Worm (Caenorhabditis elegans) whole organism, late embryonic: ENCODE data around the gene clec-186.

Source experiments
- F13H6.1 ChIP-seq: sonication (generic microtip); optimal IDR thresholded peaks from 2 replicates; lab custom pipeline; 2016; ENCODE audit warnings: missing genetic modification characterization, missing compliant biosample characterization
- K09A11.1 ChIP-seq: sonication (generic microtip); optimal IDR thresholded peaks from 2 replicates; lab custom pipeline; 2017; ENCODE audit warnings: antibody characterized with exemption, mild to moderate bottlenecking, missing genetic modification characterization, missing compliant biosample characterization; ENCODE audit not compliant: insufficient read depth
- ama-1 ChIP-seq: fragments of 150-350 bp; optimal IDR thresholded peaks from 2 replicates; lab custom pipeline; 2014
- ceh-14 ChIP-seq: sonication (generic microtip); optimal IDR thresholded peaks from 2 replicates; lab custom pipeline; 2016; ENCODE audit warnings: missing genotype, missing genetic modification characterization, missing compliant biosample characterization
- ceh-18 ChIP-seq: sonication (generic microtip); optimal IDR thresholded peaks from 2 replicates; lab custom pipeline; 2016; ENCODE audit warnings: missing genetic modification characterization, missing compliant biosample characterization
- ceh-2 ChIP-seq: sonication (generic microtip); optimal IDR thresholded peaks from 2 replicates; lab custom pipeline; 2016; ENCODE audit warnings: missing genotype, missing genetic modification characterization, missing compliant biosample characterization
- ceh-31 ChIP-seq: sonication (generic microtip); optimal IDR thresholded peaks from 2 replicates; lab custom pipeline; 2016; ENCODE audit warnings: missing genetic modification characterization, missing compliant biosample characterization
- ceh-34 ChIP-seq: sonication (generic microtip); optimal IDR thresholded peaks from 2 replicates; lab custom pipeline; 2016; ENCODE audit warnings: mild to moderate bottlenecking, missing genetic modification characterization, missing compliant biosample characterization
- ceh-45 ChIP-seq: fragments of 200-800 bp; sonication (Bioruptor generic); IDR thresholded peaks from 2 replicates; pipeline ENCODE4 v1.3.6; 2022; ENCODE audit warnings: missing genetic modification reagents, missing genetic modification characterization, missing compliant biosample characterization
- ceh-6 ChIP-seq: fragments of 200-800 bp; sonication (Bioruptor generic); optimal IDR thresholded peaks from 2 replicates; lab custom pipeline; 2018; ENCODE audit warnings: mild to moderate bottlenecking, missing genetic modification characterization, missing compliant biosample characterization
- ceh-9 ChIP-seq: sonication (generic microtip); optimal IDR thresholded peaks from 2 replicates; lab custom pipeline; 2016; ENCODE audit warnings: mild to moderate bottlenecking, missing genetic modification characterization, inconsistent platforms, missing compliant biosample characterization
- che-1 ChIP-seq: sonication (generic microtip); optimal IDR thresholded peaks from 2 replicates; lab custom pipeline; 2016; ENCODE audit warnings: mild to moderate bottlenecking, missing genetic modification characterization, missing compliant biosample characterization
- dve-1 ChIP-seq: sonication (generic microtip); optimal IDR thresholded peaks from 2 replicates; lab custom pipeline; 2017; ENCODE audit warnings: antibody characterized with exemption, mild to moderate bottlenecking, missing genetic modification characterization, missing compliant biosample characterization
- elt-2 ChIP-seq: sonication (generic microtip); optimal IDR thresholded peaks from 2 replicates; lab custom pipeline; 2016; ENCODE audit warnings: missing genetic modification reagents, missing genetic modification characterization, missing compliant biosample characterization
- elt-4 ChIP-seq: sonication (generic microtip); optimal IDR thresholded peaks from 2 replicates; lab custom pipeline; 2016; ENCODE audit warnings: missing genetic modification characterization, missing compliant biosample characterization
- fax-1 ChIP-seq: sonication (generic microtip); optimal IDR thresholded peaks from 2 replicates; lab custom pipeline; 2016; ENCODE audit warnings: missing genotype, missing genetic modification characterization, missing compliant biosample characterization
- hlh-15 ChIP-seq: sonication (generic microtip); optimal IDR thresholded peaks from 2 replicates; lab custom pipeline; 2016; ENCODE audit warnings: missing genetic modification characterization, missing compliant biosample characterization
- hlh-30 ChIP-seq: sonication (generic microtip); optimal IDR thresholded peaks from 2 replicates; lab custom pipeline; 2017; ENCODE audit warnings: antibody characterized with exemption, missing genetic modification characterization, missing compliant biosample characterization; ENCODE audit not compliant: insufficient read depth
- hlh-8 ChIP-seq: sonication (generic microtip); optimal IDR thresholded peaks from 2 replicates; lab custom pipeline; 2016; ENCODE audit warnings: missing genotype, missing genetic modification characterization, missing compliant biosample characterization
- lim-6 ChIP-seq: sonication (generic microtip); optimal IDR thresholded peaks from 2 replicates; lab custom pipeline; 2016; ENCODE audit warnings: missing genetic modification characterization, missing compliant biosample characterization
- madf-2 ChIP-seq: sonication (generic microtip); optimal IDR thresholded peaks from 2 replicates; lab custom pipeline; 2017; ENCODE audit warnings: missing genetic modification characterization, missing compliant biosample characterization
- nfya-1 ChIP-seq: sonication (generic microtip); optimal IDR thresholded peaks from 2 replicates; lab custom pipeline; 2017; ENCODE audit warnings: missing genetic modification characterization, mild to moderate bottlenecking, missing compliant biosample characterization, antibody characterized with exemption, moderate library complexity
- nhr-11 ChIP-seq: fragments of 150-350 bp; optimal IDR thresholded peaks from 2 replicates; lab custom pipeline; 2014; ENCODE audit warnings: missing biosample characterization, missing genetic modification characterization
- odd-2 ChIP-seq: sonication (generic microtip); optimal IDR thresholded peaks from 2 replicates; lab custom pipeline; 2017; ENCODE audit warnings: antibody characterized with exemption, mild to moderate bottlenecking, missing genetic modification characterization, missing compliant biosample characterization
- pag-3 ChIP-seq: sonication (generic microtip); optimal IDR thresholded peaks from 2 replicates; lab custom pipeline; 2016; ENCODE audit warnings: missing compliant biosample characterization, missing genetic modification characterization, borderline replicate concordance
- pat-9 ChIP-seq: fragments of 200-800 bp; sonication (Bioruptor generic); optimal IDR thresholded peaks from 2 replicates; lab custom pipeline; 2018; ENCODE audit warnings: mild to moderate bottlenecking, missing genetic modification characterization, moderate library complexity, missing compliant biosample characterization
- pha-2 ChIP-seq: sonication (generic microtip); optimal IDR thresholded peaks from 2 replicates; lab custom pipeline; 2017; ENCODE audit warnings: mild to moderate bottlenecking, missing genetic modification characterization, missing compliant biosample characterization
- pha-4 ChIP-seq: fragments of 150-350 bp; optimal IDR thresholded peaks from 2 replicates; lab custom pipeline; 2018; ENCODE audit warnings: missing biosample characterization, missing genetic modification reagents, missing genetic modification characterization
- pqm-1 ChIP-seq: sonication (generic microtip); optimal IDR thresholded peaks from 2 replicates; lab custom pipeline; 2016; ENCODE audit warnings: missing genetic modification characterization, missing compliant biosample characterization
- tbx-2 ChIP-seq: sonication (generic microtip); optimal IDR thresholded peaks from 2 replicates; lab custom pipeline; 2016; ENCODE audit warnings: missing genetic modification characterization, missing compliant biosample characterization
- unc-42 ChIP-seq: sonication (generic microtip); optimal IDR thresholded peaks from 2 replicates; lab custom pipeline; 2016; ENCODE audit warnings: missing genotype, missing genetic modification characterization, missing compliant biosample characterization
- unc-55 ChIP-seq: sonication (generic microtip); optimal IDR thresholded peaks from 2 replicates; lab custom pipeline; 2017; ENCODE audit warnings: missing biosample characterization, missing genetic modification reagents, missing genetic modification characterization
- unc-86 ChIP-seq: sonication (generic microtip); optimal IDR thresholded peaks from 2 replicates; lab custom pipeline; 2016; ENCODE audit warnings: missing genetic modification characterization, missing compliant biosample characterization

clec-186 gene

DNA sequence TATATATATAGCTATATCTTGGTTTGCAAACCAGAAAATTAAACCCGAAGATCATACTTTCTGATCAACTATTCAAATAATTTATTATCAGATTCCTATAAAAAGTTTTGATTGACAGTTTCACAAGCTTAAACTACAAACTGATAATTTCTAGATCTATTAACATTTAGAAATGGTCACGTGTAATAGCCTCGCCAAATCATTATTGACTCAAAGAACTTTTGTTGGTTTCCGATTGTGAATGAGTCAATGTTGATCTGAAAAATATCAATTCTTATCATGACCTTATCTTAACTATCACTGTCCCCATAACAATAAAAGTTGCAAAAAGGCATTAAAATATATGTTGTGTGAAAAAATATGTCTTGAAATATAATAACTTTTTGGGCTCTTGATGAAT is 23.8 kb upstream of the clec-186 start:
- TF ChIP-seq pag-3 (tag; lab: Kevin White, UChicago) = no peak
- peak; percentile 65 for TF ChIP-seq elt-2 (tag; lab: Kevin White, UChicago)

DNA sequence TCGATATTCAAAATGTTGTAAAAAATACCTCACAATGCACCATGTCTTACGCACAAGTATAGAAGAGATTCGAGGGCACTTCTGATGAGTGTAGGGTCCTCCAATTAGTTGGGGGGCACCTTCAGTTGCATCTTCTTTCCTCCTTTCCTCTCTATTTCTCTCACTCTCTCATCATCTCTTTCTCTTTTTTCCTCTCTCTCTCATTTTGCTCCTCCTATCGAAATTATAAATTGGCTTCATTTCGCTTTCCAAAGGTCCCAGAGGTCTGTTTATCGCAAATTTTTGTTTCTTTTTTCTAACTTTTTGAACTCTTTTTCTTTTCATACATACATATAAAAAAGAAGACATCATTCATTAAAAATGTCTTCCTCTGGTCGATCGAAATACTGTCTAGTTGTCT is 23.0 kb upstream of the clec-186 start:
- TF ChIP-seq unc-42 (tag; lab: Kevin White, UChicago) (peak; percentile 28), lim-6 (tag; lab: Kevin White, UChicago) (no peak), unc-55 (GFP tag; lab: Kevin White, UChicago) (peak; percentile 72), ceh-34 (peak; percentile 12), nfya-1 (tag; lab: Kevin White, UChicago) (peak; percentile 31), ceh-31 (tag; lab: Kevin White, UChicago) (no peak)

DNA sequence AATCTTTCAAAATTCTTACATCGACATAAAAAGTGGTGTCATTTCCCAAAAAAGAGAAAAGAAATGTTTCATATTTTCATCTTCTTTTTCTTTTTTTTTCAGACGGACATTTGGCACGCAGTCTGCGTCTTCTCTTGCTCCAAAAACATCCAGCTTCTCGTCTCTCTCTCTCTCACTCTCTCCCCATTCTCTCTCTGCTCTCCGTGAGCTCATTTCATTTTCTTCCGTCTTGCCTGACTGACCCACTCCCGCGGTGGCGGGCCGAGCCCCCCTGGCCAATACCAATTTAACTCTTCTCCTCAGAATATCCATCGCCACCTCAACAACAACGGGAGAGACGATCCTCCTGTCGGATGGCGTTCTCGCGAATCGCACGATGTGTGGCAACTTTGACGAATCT is 20.3 kb upstream of the clec-186 start, which contains the start of gene txt-19:
txt-19 (plus strand) TSS at position 304 of the 400 bp plus-strand sequence.
- peak; percentile 11 for TF ChIP-seq tbx-2 (tag; lab: Kevin White, UChicago)
- no peak for TF ChIP-seq pat-9 (tag; lab: Kevin White, UChicago)
- peak; percentile 35 for TF ChIP-seq ceh-18 (tag; lab: Kevin White, UChicago)
- TF ChIP-seq nfya-1 (tag; lab: Kevin White, UChicago) = peak; percentile 9
- peak; percentile 53 for TF ChIP-seq ceh-14
- peak; percentile 42 for TF ChIP-seq ceh-31 (tag; lab: Kevin White, UChicago)
- no peak for TF ChIP-seq ceh-6 (GFP tag; lab: Kevin White, UChicago)
- peak; percentile 13 for TF ChIP-seq fax-1
- peak; percentile 27 for TF ChIP-seq unc-42 (tag; lab: Kevin White, UChicago)

DNA sequence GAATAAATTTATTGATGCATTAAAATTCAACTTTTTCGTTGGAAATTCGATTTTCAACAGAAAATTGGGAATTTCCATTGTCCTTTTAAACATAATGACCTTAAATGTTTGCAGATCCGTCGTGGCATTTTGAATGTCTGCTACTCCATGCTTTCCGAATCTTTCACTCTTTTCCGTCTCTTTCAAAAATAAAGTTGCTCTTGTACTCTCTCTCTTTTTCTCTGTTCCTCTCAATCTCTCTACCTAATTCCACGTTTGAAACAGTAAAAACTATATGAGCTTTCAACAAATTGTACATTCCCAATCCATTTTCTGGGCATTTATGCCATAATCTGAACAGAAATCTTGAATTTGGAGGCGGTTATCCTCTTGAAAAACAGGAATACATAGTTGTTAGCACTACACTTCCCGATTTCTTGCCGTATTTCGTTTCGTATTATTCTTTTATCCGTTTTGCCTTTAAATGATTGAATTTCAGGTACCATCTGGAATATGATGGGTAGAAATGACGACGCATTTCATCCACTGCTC is 16.8 kb upstream of the clec-186 start, which contains the start of gene srf-3:
srf-3 (plus strand) TSS at position 481 of the 531 bp plus-strand sequence.
- no peak for TF ChIP-seq K09A11.1 (tag; lab: Kevin White, UChicago)
- TF ChIP-seq elt-4 (tag; lab: Kevin White, UChicago) = no peak
- TF ChIP-seq lim-6 (tag; lab: Kevin White, UChicago) = no peak
- TF ChIP-seq unc-86 (tag; lab: Kevin White, UChicago) = no peak
- TF ChIP-seq nhr-11 (tag; lab: Kevin White, UChicago) = no peak
- no peak for TF ChIP-seq ceh-2 (tag; lab: Kevin White, UChicago)
- no peak for TF ChIP-seq ceh-45 (GFP tag; lab: Robert Waterston, UW)
- TF ChIP-seq ama-1 = no peak

DNA sequence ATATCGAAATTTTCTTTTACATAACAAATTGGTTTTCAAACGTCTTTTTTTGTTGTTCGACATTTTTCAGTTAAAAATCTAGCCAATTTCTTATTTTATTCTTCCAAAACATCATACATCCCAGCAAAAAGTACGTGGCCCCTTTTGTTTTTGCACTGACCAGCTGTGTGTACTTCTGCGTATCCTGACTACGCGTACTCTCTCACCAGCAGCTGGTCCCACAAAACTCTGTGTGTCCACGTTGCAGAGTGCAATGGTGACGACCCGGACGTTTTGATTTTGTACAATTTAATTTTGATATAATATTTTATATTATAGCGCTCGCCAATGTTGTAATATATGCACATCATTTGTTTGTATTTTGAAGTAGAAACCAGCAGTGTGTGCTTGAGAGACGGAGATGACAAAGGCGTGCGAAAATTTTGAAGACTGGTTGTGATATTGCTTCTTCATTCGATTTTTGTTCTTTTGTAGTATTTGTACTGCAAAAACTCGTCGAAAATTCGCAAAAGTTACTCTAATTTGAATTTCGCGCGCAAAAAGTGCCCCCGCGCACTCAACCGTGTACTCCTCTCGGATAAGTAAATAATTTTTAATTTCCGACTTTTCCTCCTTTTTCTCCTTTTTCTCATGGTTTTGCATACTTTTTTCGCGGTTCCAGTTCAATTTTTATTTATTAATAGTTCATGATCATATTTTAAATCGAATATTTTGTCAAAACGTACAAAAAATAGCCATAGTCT is 11.4 kb upstream of the clec-186 start:
- TF ChIP-seq pqm-1 (tag; lab: Kevin White, UChicago) (no peak), pha-2 (tag; lab: Kevin White, UChicago) (no peak), pha-4 (tag; lab: Kevin White, UChicago) (no peak), pag-3 (tag; lab: Kevin White, UChicago) (no peak), che-1 (tag; lab: Kevin White, UChicago) (no peak), ceh-6 (GFP tag; lab: Kevin White, UChicago) (no peak), ceh-9 (no peak), dve-1 (tag; lab: Kevin White, UChicago) (no peak), madf-2 (tag; lab: Kevin White, UChicago) (no peak), elt-2 (tag; lab: Kevin White, UChicago) (peak; percentile 38), F13H6.1 (no peak), unc-42 (tag; lab: Kevin White, UChicago) (no peak), odd-2 (no peak), hlh-8 (tag; lab: Kevin White, UChicago) (peak; percentile 37), hlh-30 (tag; lab: Kevin White, UChicago) (no peak), nfya-1 (tag; lab: Kevin White, UChicago) (peak; percentile 14), hlh-15 (tag; lab: Kevin White, UChicago) (no peak)
